Worm (Caenorhabditis elegans): ENCODE measurements around the gene Y57G11C.3.

Gene Y57G11C.3

DNA sequence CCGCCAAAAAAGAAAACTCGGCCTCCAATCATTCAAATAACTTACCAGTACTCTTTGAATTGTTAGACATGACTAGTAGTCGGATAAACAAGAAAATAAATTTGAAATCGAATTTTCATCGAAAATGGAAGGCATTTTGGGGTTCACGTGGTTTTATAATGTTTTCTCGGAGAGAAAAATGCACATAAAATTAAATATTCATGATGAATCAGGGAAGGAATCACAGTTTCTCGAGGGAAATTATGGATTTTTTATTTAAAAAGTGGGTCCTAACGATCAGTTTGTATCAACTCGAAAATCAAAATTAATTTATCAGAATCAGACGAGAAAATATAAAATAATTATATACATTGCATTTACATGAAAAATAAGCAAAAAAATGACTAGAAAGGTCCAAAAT is 2.7 kb upstream of the Y57G11C.3 start, which contains the start of gene Y57G11C.5:
Gene Y57G11C.5, minus strand, starts transcription at position 101 of the 400 bp plus-strand sequence.
- TF ChIP-seq R02D3.7 (tag; optimal IDR thresholded peaks at IDR 0.05) (no peak), nhr-237 (tag; optimal IDR thresholded peaks at IDR 0.05) (no peak), T20F7.1 (GFP tag; optimal IDR thresholded peaks at IDR 0.05) (no peak), T26A8.4 (GFP tag; IDR thresholded peaks at IDR 0.05) (no peak), lin-13 (GFP tag; optimal IDR thresholded peaks at IDR 0.05) (no peak), egl-27 (tag; optimal IDR thresholded peaks at IDR 0.05) (no peak), nhr-41 (GFP tag; IDR thresholded peaks at IDR 0.05) (no peak), nhr-48 (tag; optimal IDR thresholded peaks at IDR 0.05) (no peak), D1046.2 (GFP tag; IDR thresholded peaks at IDR 0.05) (no peak), dmd-9 (GFP tag; IDR thresholded peaks at IDR 0.05) (no peak), Y105C5A.15 (GFP tag; IDR thresholded peaks at IDR 0.05) (no peak)

- TF ChIP-seq Y48G9A.11 (GFP tag; IDR thresholded peaks at IDR 0.05) (no peak), Y5F2A.4 (GFP tag; optimal IDR thresholded peaks at IDR 0.05) (no peak), lin-38 (GFP tag; IDR thresholded peaks at IDR 0.05) (peak; percentile 56)
Measured at ce11 chrIV:14766382-14766781, 1.6 kb upstream of the Y57G11C.3 start, which contains the start of gene vti-1. Gene vti-1, minus strand, starts transcription at chrIV:14766665.

DNA sequence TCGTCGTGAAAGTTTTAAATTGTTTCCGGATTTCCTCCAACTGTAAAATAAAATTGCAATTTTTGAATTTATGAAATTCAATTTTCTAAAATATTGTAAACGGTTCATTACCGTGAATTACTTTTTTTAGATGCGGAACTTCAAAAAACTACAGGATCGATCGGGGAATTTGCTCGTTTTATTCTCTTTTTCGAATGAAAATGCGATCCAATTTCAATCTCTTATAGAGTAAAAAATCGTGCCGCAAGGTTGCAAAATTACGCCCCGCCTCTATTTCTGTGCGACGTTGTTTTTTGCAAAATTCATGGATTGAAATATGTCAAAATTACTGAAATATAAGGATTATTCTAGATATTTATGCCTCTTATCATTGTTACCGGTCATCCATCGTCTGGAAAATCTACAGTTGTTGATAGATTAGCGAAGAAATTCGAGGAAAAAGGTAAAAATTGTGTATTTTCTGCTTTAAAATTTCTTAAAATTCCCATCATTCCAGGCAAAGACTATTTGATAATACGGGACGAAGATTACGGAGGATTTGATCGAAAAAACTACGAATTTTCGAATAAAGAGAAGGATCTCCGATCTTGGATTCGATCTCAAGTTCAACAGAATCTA is 1.3 kb downstream of the Y57G11C.3 start, which contains the start of gene Y57G11C.43:
Gene Y57G11C.43, plus strand, starts transcription at position 224 of the 618 bp plus-strand sequence.
- TF ChIP-seq nhr-102 (tag; optimal IDR thresholded peaks at IDR 0.05) (no peak), T26A8.4 (GFP tag; IDR thresholded peaks at IDR 0.05) (no peak), lin-38 (GFP tag; IDR thresholded peaks at IDR 0.05) (peak; percentile 66), ceh-20 (GFP tag; IDR thresholded peaks at IDR 0.05) (no peak), dve-1 (tag; optimal IDR thresholded peaks at IDR 0.05; ENCODE audit: insufficient read depth) (peak; percentile 14), snpc-1.2 (GFP tag; IDR thresholded peaks at IDR 0.05) (peak; percentile 83), mes-2 (tag; optimal IDR thresholded peaks at IDR 0.05; ENCODE audit: poor library complexity, severe bottlenecking) (peak; percentile 27), aha-1 (tag) (peak; percentile 66), ama-1 (optimal IDR thresholded peaks at IDR 0.05) (peak; percentile 7), arid-1 (GFP tag; conservative IDR thresholded peaks at IDR 0.05) (no peak), D1046.2 (GFP tag; IDR thresholded peaks at IDR 0.05) (no peak), pha-4 (GFP tag; IDR thresholded peaks at IDR 0.05) (peak; percentile 21; the same call in 1 of the 2 replicates), pha-4 (tag; optimal IDR thresholded peaks at IDR 0.05) (no peak)

ce11 chrIV:14770663-14771062 is 2.7 kb downstream of the Y57G11C.3 start:
- TF ChIP-seq Y5F2A.4 (GFP tag; optimal IDR thresholded peaks at IDR 0.05), result no peak
- no peak for TF ChIP-seq sdz-12 (GFP tag; optimal IDR thresholded peaks at IDR 0.05)
- TF ChIP-seq lin-38 (GFP tag; IDR thresholded peaks at IDR 0.05), result peak; percentile 33; the same call in 1 of the 2 replicates
- no peak for TF ChIP-seq snpc-1.2 (GFP tag; IDR thresholded peaks at IDR 0.05)

DNA sequence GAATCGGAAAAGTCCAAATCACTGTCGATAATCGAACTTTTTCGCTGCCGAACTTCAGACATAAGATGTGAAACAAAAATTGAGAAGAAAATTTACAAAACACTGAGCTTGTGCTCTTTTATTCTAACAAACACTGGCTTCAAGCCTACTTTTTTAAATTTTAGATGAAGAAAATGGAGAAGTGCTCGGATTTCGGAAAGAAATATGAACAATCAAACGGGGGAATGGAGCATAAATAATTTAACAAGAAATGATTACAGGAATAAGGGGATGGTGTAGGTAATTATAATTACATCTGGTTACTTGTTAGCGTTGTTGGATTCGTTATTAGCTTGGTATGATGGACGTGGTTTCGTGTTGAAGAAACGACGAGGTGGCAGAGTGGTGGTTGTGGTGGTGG is 3.3 kb downstream of the Y57G11C.3 start, which contains the start of gene degl-1:
Gene degl-1, minus strand, starts transcription at position 101 of the 400 bp plus-strand sequence.
- TF ChIP-seq tra-1 (GFP tag; IDR thresholded peaks at IDR 0.05), result no peak
- no peak for TF ChIP-seq aha-1 (tag)
- TF ChIP-seq hmg-1.1 (GFP tag; IDR thresholded peaks at IDR 0.05), result no peak
- TF ChIP-seq mxl-2 (GFP tag; conservative IDR thresholded peaks at IDR 0.05), result no peak
- TF ChIP-seq ama-1 (optimal IDR thresholded peaks at IDR 0.05), result no peak
- no peak for TF ChIP-seq ces-1 (GFP tag; optimal IDR thresholded peaks at IDR 0.05)
- TF ChIP-seq hif-1 (tag; optimal IDR thresholded peaks at IDR 0.05), result no peak
- no peak for TF ChIP-seq rbr-2 (tag; optimal IDR thresholded peaks at IDR 0.05)
- no peak for TF ChIP-seq nhr-102 (tag; optimal IDR thresholded peaks at IDR 0.05)
- no peak for TF ChIP-seq mdl-1 (tag; optimal IDR thresholded peaks at IDR 0.05)
- no peak for TF ChIP-seq sdz-12 (GFP tag; optimal IDR thresholded peaks at IDR 0.05)
- no peak for TF ChIP-seq aly-2 (tag; optimal IDR thresholded peaks at IDR 0.05)
- no peak for TF ChIP-seq Y75B8A.6 (GFP tag; IDR thresholded peaks at IDR 0.05)
- no peak for TF ChIP-seq lin-39 (tag; optimal IDR thresholded peaks at IDR 0.05)

All from whole organism, L4 larva.